Worm (Caenorhabditis elegans): Measurements from ENCODE around the gene M02B1.4.

The M02B1.4 gene

ce11 chrIV:12831609-12832500, 6.7 kb upstream of the M02B1.4 start (continued):
- TF ChIP-seq hrde-1 (tag; optimal IDR thresholded peaks at IDR 0.05; ENCODE audit: borderline replicate concordance), result no peak
- peak; percentile 83 for TF ChIP-seq snpc-3.4 (tag; optimal IDR thresholded peaks at IDR 0.05)
- TF ChIP-seq bed-1 (GFP tag; IDR thresholded peaks at IDR 0.05), result no peak
- no peak for TF ChIP-seq die-1 (tag; optimal IDR thresholded peaks at IDR 0.05)
- TF ChIP-seq tlf-1 (GFP tag; optimal IDR thresholded peaks at IDR 0.05), result no peak
- TF ChIP-seq F57A8.1 (GFP tag; optimal IDR thresholded peaks at IDR 0.05), result no peak
- peak; percentile 10 for TF ChIP-seq snpc-4 (GFP tag; optimal IDR thresholded peaks at IDR 0.05)
- TF ChIP-seq snpc-4 (tag; optimal IDR thresholded peaks at IDR 0.05), result peak in 3 of 4 experiments; percentile 49 to 80 (median 68)
- no peak for TF ChIP-seq lin-35 (GFP tag; optimal IDR thresholded peaks at IDR 0.05)
- TF ChIP-seq B0261.1 (tag; optimal IDR thresholded peaks at IDR 0.05), result no peak
- TF ChIP-seq let-607 (tag; optimal IDR thresholded peaks at IDR 0.05), result no peak
- TF ChIP-seq dpl-1 (GFP tag; optimal IDR thresholded peaks at IDR 0.05), result peak; percentile 31
- no peak for TF ChIP-seq dpff-1 (tag; optimal IDR thresholded peaks at IDR 0.05)
- 0 out of 2 replicates have a peak, but pooled peaks have one; percentile 16 for TF ChIP-seq cebp-1 (GFP tag; IDR thresholded peaks at IDR 0.05)
- TF ChIP-seq cebp-1 (tag; optimal IDR thresholded peaks at IDR 0.05), result peak; percentile 90
- peak; percentile 87 for TF ChIP-seq madf-6 (GFP tag; IDR thresholded peaks at IDR 0.05)

DNA sequence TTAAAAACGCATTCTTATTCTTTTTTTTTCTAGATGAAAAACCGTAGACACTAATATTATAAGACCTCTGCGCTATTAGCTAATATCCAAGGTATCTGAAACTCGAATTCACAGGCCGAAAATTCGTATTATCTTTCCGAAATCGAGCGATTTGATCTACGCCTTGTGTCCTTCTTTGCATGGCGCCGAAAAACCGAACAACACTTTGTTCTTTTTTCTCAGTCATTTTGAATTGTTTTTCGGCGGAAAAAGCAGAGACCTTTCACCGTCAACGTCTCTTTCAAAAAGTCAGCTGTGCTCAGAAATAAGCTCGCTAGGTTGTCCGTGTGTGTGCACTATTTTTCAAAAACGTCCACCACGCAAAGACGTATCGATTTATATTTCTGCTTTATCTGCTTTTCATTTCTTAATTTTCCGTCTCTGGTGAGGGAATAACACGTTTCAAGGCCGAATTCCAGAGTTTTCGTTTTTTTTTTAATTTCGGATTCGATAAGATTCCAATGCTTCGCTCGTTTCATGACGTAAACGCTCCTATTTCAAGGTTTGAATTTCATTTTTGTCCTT, 5.8 kb upstream of the M02B1.4 start:
- peak; percentile 0 for TF ChIP-seq snpc-3.4 (tag; optimal IDR thresholded peaks at IDR 0.05)
- TF ChIP-seq madf-6 (GFP tag; IDR thresholded peaks at IDR 0.05), result peak; percentile 61
- 0 out of 2 replicates have a peak, but pooled peaks have one; percentile 16 for TF ChIP-seq ztf-25 (GFP tag; IDR thresholded peaks at IDR 0.05)
- no peak for TF ChIP-seq zfh-2 (GFP tag; conservative IDR thresholded peaks at IDR 0.05)
- peak; percentile 68 for TF ChIP-seq efl-1 (GFP tag; optimal IDR thresholded peaks at IDR 0.05)
- TF ChIP-seq hmg-1.2 (GFP tag; IDR thresholded peaks at IDR 0.05), result 0 out of 2 replicates have a peak, but pooled peaks have one; percentile 8

ce11 chrIV:12817539-12817938, 7.6 kb downstream of the M02B1.4 start:
- TF ChIP-seq ceh-100 (GFP tag; IDR thresholded peaks at IDR 0.05), result no peak
- TF ChIP-seq ceh-27 (GFP tag; optimal IDR thresholded peaks at IDR 0.05), result no peak
- no peak for TF ChIP-seq lag-1 (GFP tag; IDR thresholded peaks at IDR 0.05)
- no peak for TF ChIP-seq F37B4.10 (GFP tag; IDR thresholded peaks at IDR 0.05)
- no peak for TF ChIP-seq bed-1 (GFP tag; IDR thresholded peaks at IDR 0.05)

DNA sequence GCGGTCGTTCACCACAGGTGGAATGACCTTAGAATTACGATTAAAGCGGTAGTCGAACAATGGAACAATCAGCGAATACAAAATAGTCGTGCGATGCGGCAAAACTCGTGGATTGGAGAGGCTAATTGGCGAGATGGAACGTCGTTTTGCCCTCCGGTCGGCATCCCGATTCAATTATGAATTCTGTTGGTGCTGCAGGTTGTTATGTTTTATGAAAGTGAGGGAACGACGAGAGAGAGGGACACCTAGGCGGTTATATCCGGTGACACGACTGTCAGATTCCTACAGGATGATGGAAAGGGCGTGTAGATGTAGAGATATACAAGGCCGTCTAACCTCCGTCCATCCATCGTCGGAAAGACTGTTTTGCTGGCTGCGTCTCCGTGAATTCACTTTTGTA, 8.5 kb downstream of the M02B1.4 start:
- TF ChIP-seq ceh-79 (tag; optimal IDR thresholded peaks at IDR 0.05) (no peak), him-1 (tag; optimal IDR thresholded peaks at IDR 0.05) (no peak), F55B11.4 (tag; optimal IDR thresholded peaks at IDR 0.05; ENCODE audit: borderline replicate concordance, insufficient read depth) (no peak), cebp-2 (GFP tag; IDR thresholded peaks at IDR 0.05) (no peak), madf-3 (GFP tag; IDR thresholded peaks at IDR 0.05) (no peak), bed-2 (GFP tag; IDR thresholded peaks at IDR 0.05) (no peak), lag-1 (GFP tag; IDR thresholded peaks at IDR 0.05) (no peak), ztf-3 (GFP tag; optimal IDR thresholded peaks at IDR 0.05) (no peak), zfh-2 (GFP tag; conservative IDR thresholded peaks at IDR 0.05) (peak; percentile 53)
